Worm (Caenorhabditis elegans) whole organism, L4/young adult: ENCODE results near the gene nep-10.
A peak's percentile ranks its signal among the peaks of the same experiment; 100 is the strongest.

ENCODE experiments used
- W03F9.2 ChIP-seq: fragments of 150-350 bp; optimal IDR thresholded peaks from 2 replicates; lab custom pipeline; 2014; ENCODE audit warnings: missing biosample characterization, missing genetic modification characterization
- dao-5 ChIP-seq: sonication (generic microtip); optimal IDR thresholded peaks from 2 replicates; lab custom pipeline; 2016; ENCODE audit warnings: missing genotype, missing genetic modification characterization, moderate library complexity, missing compliant biosample characterization
- him-1 ChIP-seq: sonication (generic microtip); optimal IDR thresholded peaks from 2 replicates; lab custom pipeline; 2016; ENCODE audit warnings: missing genotype, missing genetic modification reagents, missing genetic modification characterization, missing compliant biosample characterization

The nep-10 gene

ce11 chrII:3439244-3439698 is 36.5 kb upstream of the nep-10 start:
- TF ChIP-seq dao-5 (tag; lab: Kevin White, UChicago) (peak; percentile 73), W03F9.2 (tag; lab: Kevin White, UChicago) (no peak)

ce11 chrII:3438280-3438679 is 35.5 kb upstream of the nep-10 start:
- TF ChIP-seq dao-5 (tag; lab: Kevin White, UChicago), result no peak
- no peak for TF ChIP-seq W03F9.2 (tag; lab: Kevin White, UChicago)
- no peak for TF ChIP-seq him-1 (tag; lab: Kevin White, UChicago)

- no peak for TF ChIP-seq him-1 (tag; lab: Kevin White, UChicago)
- no peak for TF ChIP-seq dao-5 (tag; lab: Kevin White, UChicago)
- no peak for TF ChIP-seq W03F9.2 (tag; lab: Kevin White, UChicago)
These were observed 34.6 kb upstream of the nep-10 start for ce11 chrII:3437393-3437792.

ce11 chrII:3436412-3436811 is 33.7 kb upstream of the nep-10 start, which contains the start of gene skpo-2:
skpo-2 (minus strand) TSS chrII:3436512.
- no peak for TF ChIP-seq dao-5 (tag; lab: Kevin White, UChicago)
- no peak for TF ChIP-seq W03F9.2 (tag; lab: Kevin White, UChicago)
- TF ChIP-seq him-1 (tag; lab: Kevin White, UChicago), result no peak

- TF ChIP-seq W03F9.2 (tag; lab: Kevin White, UChicago) (no peak), dao-5 (tag; lab: Kevin White, UChicago) (no peak), him-1 (tag; lab: Kevin White, UChicago) (no peak)
These were observed 32.2 kb upstream of the nep-10 start for ce11 chrII:3434893-3435503.

- TF ChIP-seq dao-5 (tag; lab: Kevin White, UChicago) (no peak), W03F9.2 (tag; lab: Kevin White, UChicago) (no peak), him-1 (tag; lab: Kevin White, UChicago) (no peak)
These were observed 26.6 kb upstream of the nep-10 start, which contains the start of gene C16C8.18 for ce11 chrII:3429400-3429799. C16C8.18 (plus strand) TSS chrII:3429700.

ce11 chrII:3428158-3428704 is 25.5 kb upstream of the nep-10 start:
- TF ChIP-seq him-1 (tag; lab: Kevin White, UChicago) (peak; percentile 84), W03F9.2 (tag; lab: Kevin White, UChicago) (no peak), dao-5 (tag; lab: Kevin White, UChicago) (no peak)

ce11 chrII:3425433-3425832 is 22.7 kb upstream of the nep-10 start, which contains the start of gene nep-11:
nep-11 (minus strand) TSS chrII:3425533.
- TF ChIP-seq dao-5 (tag; lab: Kevin White, UChicago) (no peak), him-1 (tag; lab: Kevin White, UChicago) (no peak), W03F9.2 (tag; lab: Kevin White, UChicago) (no peak)

- TF ChIP-seq him-1 (tag; lab: Kevin White, UChicago) (no peak), W03F9.2 (tag; lab: Kevin White, UChicago) (no peak), dao-5 (tag; lab: Kevin White, UChicago) (no peak)
These were observed 20.2 kb upstream of the nep-10 start for ce11 chrII:3422938-3423337.

- TF ChIP-seq W03F9.2 (tag; lab: Kevin White, UChicago), result no peak
- TF ChIP-seq him-1 (tag; lab: Kevin White, UChicago), result no peak
- no peak for TF ChIP-seq dao-5 (tag; lab: Kevin White, UChicago)
These were observed 13.8 kb upstream of the nep-10 start, which contains the start of gene nep-6 for ce11 chrII:3416528-3416927. nep-6 (plus strand) TSS chrII:3416828.

ce11 chrII:3414383-3414910 is 11.7 kb upstream of the nep-10 start, which contains the start of the genes F18A12.7 and F18A12.2:
F18A12.7 (minus strand) TSS chrII:3414483.
F18A12.2 (plus strand) TSS chrII:3414860.
- no peak for TF ChIP-seq dao-5 (tag; lab: Kevin White, UChicago)
- no peak for TF ChIP-seq W03F9.2 (tag; lab: Kevin White, UChicago)
- no peak for TF ChIP-seq him-1 (tag; lab: Kevin White, UChicago)

- TF ChIP-seq him-1 (tag; lab: Kevin White, UChicago) (no peak), dao-5 (tag; lab: Kevin White, UChicago) (no peak), W03F9.2 (tag; lab: Kevin White, UChicago) (no peak)
These were observed 781 bp upstream of the nep-10 start, which contains the start of gene nep-8 for ce11 chrII:3403535-3403934. nep-8 (plus strand) TSS chrII:3403835.

- TF ChIP-seq dao-5 (tag; lab: Kevin White, UChicago), result no peak
- TF ChIP-seq W03F9.2 (tag; lab: Kevin White, UChicago), result no peak
- no peak for TF ChIP-seq him-1 (tag; lab: Kevin White, UChicago)
These were observed 3.5 kb downstream of the nep-10 start, which contains the start of gene nep-9 for ce11 chrII:3399212-3399611. nep-9 (minus strand) TSS chrII:3399312.
